Worm (Caenorhabditis elegans): ENCODE results near the gene snx-17.
A peak's percentile ranks its signal among the peaks of the same experiment; 100 is the strongest.

snx-17 gene

ce11 chrX:13104966-13105365 lies 17.1 kb downstream of the snx-17 start, which contains the start of gene F17H10.1 (continued):
- TF ChIP-seq skn-1 (tag; optimal IDR thresholded peaks at IDR 0.05) (no peak), F37D6.2 (tag; optimal IDR thresholded peaks at IDR 0.05) (no peak), ZK546.5 (tag; optimal IDR thresholded peaks at IDR 0.05) (no peak), attf-4 (tag; optimal IDR thresholded peaks at IDR 0.05) (no peak), madf-9 (GFP tag; conservative IDR thresholded peaks at IDR 0.05) (peak; percentile 65; the same call in 1 of the 2 replicates), F49E8.2 (tag; optimal IDR thresholded peaks at IDR 0.05; ENCODE audit: borderline replicate concordance) (no peak), sdz-12 (GFP tag; optimal IDR thresholded peaks at IDR 0.05) (no peak), mep-1 (tag; optimal IDR thresholded peaks at IDR 0.05) (no peak), tag-97 (GFP tag; IDR thresholded peaks at IDR 0.05) (no peak), dpl-1 (GFP tag; optimal IDR thresholded peaks at IDR 0.05) (peak; percentile 40), aly-2 (tag; optimal IDR thresholded peaks at IDR 0.05) (no peak), pqm-1 (tag; optimal IDR thresholded peaks at IDR 0.05) (peak; percentile 20), mdt-29 (GFP tag; IDR thresholded peaks at IDR 0.05) (peak; percentile 99), nhr-28 (tag; optimal IDR thresholded peaks at IDR 0.05) (peak; percentile 97), nhr-11 (tag; optimal IDR thresholded peaks at IDR 0.05) (peak; percentile 84), ZK337.2 (GFP tag; IDR thresholded peaks at IDR 0.05) (no peak), daf-12 (tag; optimal IDR thresholded peaks at IDR 0.05) (no peak), nhr-48 (tag; optimal IDR thresholded peaks at IDR 0.05) (peak; percentile 92), hif-1 (tag; optimal IDR thresholded peaks at IDR 0.05) (peak; percentile 77 to 98), dve-1 (tag; optimal IDR thresholded peaks at IDR 0.05; ENCODE audit: insufficient read depth) (peak; percentile 97), nhr-42 (GFP tag; IDR thresholded peaks at IDR 0.05) (no peak), egl-43 (GFP tag; IDR thresholded peaks at IDR 0.05) (no peak), ceh-28 (tag; optimal IDR thresholded peaks at IDR 0.05) (no peak), ceh-62 (tag; optimal IDR thresholded peaks at IDR 0.05) (no peak), nhr-237 (tag; optimal IDR thresholded peaks at IDR 0.05) (no peak), nhr-41 (GFP tag; IDR thresholded peaks at IDR 0.05) (peak; percentile 82), unc-62 (GFP tag; optimal IDR thresholded peaks at IDR 0.05 in 1 of 2) (no peak), unc-62 (tag; optimal IDR thresholded peaks at IDR 0.05) (no peak), dmd-9 (GFP tag; IDR thresholded peaks at IDR 0.05) (peak; percentile 85), cey-2 (tag; optimal IDR thresholded peaks at IDR 0.05; ENCODE audit: borderline replicate concordance, insufficient read depth) (no peak), dmd-6 (GFP tag; IDR thresholded peaks at IDR 0.05) (peak; percentile 97), unc-39 (tag; optimal IDR thresholded peaks at IDR 0.05) (no peak), zfp-3 (GFP tag; conservative IDR thresholded peaks at IDR 0.05) (peak; percentile 91), ces-1 (GFP tag; optimal IDR thresholded peaks at IDR 0.05) (no peak), arid-1 (GFP tag; conservative IDR thresholded peaks at IDR 0.05) (no peak), nhr-6 (tag; optimal IDR thresholded peaks at IDR 0.05) (no peak), spr-3 (GFP tag; optimal IDR thresholded peaks at IDR 0.05) (no peak), gei-8 (GFP tag; optimal IDR thresholded peaks at IDR 0.05) (peak; percentile 57), rbr-2 (tag; optimal IDR thresholded peaks at IDR 0.05) (peak; percentile 52), saeg-2 (GFP tag; IDR thresholded peaks at IDR 0.05) (peak; percentile 50; the same call in 1 of the 2 replicates), spr-1 (tag; optimal IDR thresholded peaks at IDR 0.05) (peak; percentile 48), lin-1 (GFP tag; IDR thresholded peaks at IDR 0.05) (peak; percentile 90), unc-130 (GFP tag; optimal IDR thresholded peaks at IDR 0.05) (no peak), set-16 (GFP tag; IDR thresholded peaks at IDR 0.05) (peak; percentile 62; the same call in 1 of the 2 replicates), tra-1 (GFP tag; IDR thresholded peaks at IDR 0.05) (peak; percentile 93), ceh-32 (tag; optimal IDR thresholded peaks at IDR 0.05; ENCODE audit: poor library complexity) (no peak), T20F7.1 (GFP tag; optimal IDR thresholded peaks at IDR 0.05) (peak; percentile 70), jun-1 (tag; optimal IDR thresholded peaks at IDR 0.05) (no peak), daf-19 (GFP tag; conservative IDR thresholded peaks at IDR 0.05) (no peak), snpc-1.2 (GFP tag; IDR thresholded peaks at IDR 0.05) (no peak), mdl-1 (tag; optimal IDR thresholded peaks at IDR 0.05) (peak; percentile 96 to 99)
